Fruit fly (Drosophila melanogaster) whole organism, embryonic: ENCODE data around the gene CG13962.

Experiments
- Atf-2 ChIP-seq: fragments of 200-800 bp; sonication (Bioruptor generic); optimal IDR thresholded peaks from 2 replicates; lab custom pipeline; 2016; ENCODE audit warnings: missing biosample characterization, missing genetic modification characterization
- Awh ChIP-seq: fragments of 200-800 bp; sonication (Bioruptor generic); IDR thresholded peaks from 2 replicates; pipeline ENCODE4, ENCODE4 v1.3.6; 2022; ENCODE audit warnings: missing biosample characterization, missing genetic modification characterization
- Bdp1 ChIP-seq: fragments of 200-800 bp; sonication (Bioruptor generic); optimal IDR thresholded peaks from 3 replicates; lab custom pipeline; 2016; ENCODE audit warnings: missing biosample characterization, missing genetic modification characterization
- Bteb2 ChIP-seq: fragments of 200-800 bp; sonication (Bioruptor generic); optimal IDR thresholded peaks from 2 replicates; lab custom pipeline; 2016; ENCODE audit warnings: missing biosample characterization, missing genetic modification characterization
- CG10274 ChIP-seq: fragments of 200-800 bp; sonication (Bioruptor generic); optimal IDR thresholded peaks from 3 replicates; lab custom pipeline; 2017; ENCODE audit warnings: missing biosample characterization, mild to moderate bottlenecking, missing genetic modification characterization
- CG10654 ChIP-seq: fragments of 200-800 bp; sonication (Bioruptor generic); optimal IDR thresholded peaks from 2 replicates; lab custom pipeline; 2016; ENCODE audit warnings: missing biosample characterization, missing genetic modification characterization
- CG13123 ChIP-seq: fragments of 200-800 bp; sonication (Bioruptor generic); optimal IDR thresholded peaks from 2 replicates; lab custom pipeline; 2016; ENCODE audit warnings: missing biosample characterization, missing genetic modification characterization
- CG14014 ChIP-seq: fragments of 200-800 bp; sonication (Bioruptor generic); IDR thresholded peaks from 2 replicates; pipeline ENCODE4 v1.3.6; 2022; ENCODE audit warnings: missing biosample characterization, missing genetic modification characterization
- CG15269 ChIP-seq: fragments of 200-800 bp; sonication (Bioruptor generic); optimal IDR thresholded peaks from 2 replicates; lab custom pipeline; 2018; ENCODE audit warnings: missing biosample characterization, mild to moderate bottlenecking, missing genetic modification characterization, moderate library complexity
- CG17912 ChIP-seq: fragments of 200-800 bp; sonication (Bioruptor generic); optimal IDR thresholded peaks from 2 replicates; lab custom pipeline; 2018; ENCODE audit warnings: missing biosample characterization, mild to moderate bottlenecking, missing genetic modification characterization
- CG18599 ChIP-seq: fragments of 200-800 bp; sonication (Bioruptor generic); optimal IDR thresholded peaks from 3 replicates; lab custom pipeline; 2017; ENCODE audit warnings: missing biosample characterization, missing genetic modification characterization, mild to moderate bottlenecking, moderate library complexity, missing genetic modification reagents
- CG33213 ChIP-seq: fragments of 200-800 bp; sonication (Bioruptor generic); optimal IDR thresholded peaks from 3 replicates; lab custom pipeline; 2016; ENCODE audit warnings: missing biosample characterization, missing genetic modification characterization
- CG4328 ChIP-seq: fragments of 200-800 bp; sonication (Bioruptor generic); optimal IDR thresholded peaks from 3 replicates; lab custom pipeline; 2017; ENCODE audit warnings: missing biosample characterization, missing genetic modification reagents, missing genetic modification characterization
- CG4360 ChIP-seq: fragments of 200-800 bp; sonication (Bioruptor generic); IDR thresholded peaks from 2 replicates; pipeline ENCODE4 v1.3.6; 2022; ENCODE audit warnings: missing biosample characterization, missing genetic modification characterization
- CG9437 ChIP-seq: fragments of 200-800 bp; sonication (Bioruptor generic); optimal IDR thresholded peaks from 2 replicates; lab custom pipeline; 2018; ENCODE audit warnings: missing biosample characterization, mild to moderate bottlenecking, missing genetic modification characterization
- CG9609 ChIP-seq: fragments of 200-800 bp; sonication (Bioruptor generic); optimal IDR thresholded peaks from 3 replicates; lab custom pipeline; 2016; ENCODE audit warnings: missing biosample characterization, missing genetic modification characterization
- CG9876 ChIP-seq: fragments of 200-800 bp; sonication (Bioruptor generic); optimal IDR thresholded peaks from 2 replicates; lab custom pipeline; 2016; ENCODE audit warnings: missing biosample characterization, missing genetic modification characterization
- Fer1 ChIP-seq: fragments of 200-800 bp; sonication (Bioruptor generic); optimal IDR thresholded peaks from 2 replicates; lab custom pipeline; 2017; ENCODE audit warnings: missing biosample characterization, mild to moderate bottlenecking, missing genetic modification characterization
- Gug ChIP-seq: fragments of 200-800 bp; sonication (Bioruptor generic); IDR thresholded peaks from 4 replicates; pipeline ENCODE4 v1.3.6; 2022; ENCODE audit warnings: missing biosample characterization, missing genetic modification characterization
- Hr78 ChIP-seq, 2 experiments: fragments of 200-800 bp in 1 of 2; fragments of >200 bp in 1 of 2; sonication (Bioruptor generic) in 1 of 2; optimal IDR thresholded peaks; 2 replicates each; lab custom pipeline; 2017 to 2019; ENCODE audit warnings: missing biosample characterization in 2 of 2, missing genetic modification characterization in 2 of 2, mild to moderate bottlenecking in 1 of 2, moderate library complexity in 1 of 2
- Hsf ChIP-seq: fragments of 200-800 bp; sonication (Bioruptor generic); optimal IDR thresholded peaks from 3 replicates; lab custom pipeline; 2016; ENCODE audit warnings: missing biosample characterization, missing genetic modification characterization
- Jarid2 ChIP-seq: fragments of 200-800 bp; sonication (Bioruptor generic); optimal IDR thresholded peaks from 3 replicates; lab custom pipeline; 2017; ENCODE audit warnings: mild to moderate bottlenecking, missing biosample characterization, missing genetic modification reagents, missing genetic modification characterization
- MESR4 ChIP-seq: fragments of 200-800 bp; sonication (Bioruptor generic); optimal IDR thresholded peaks from 2 replicates; lab custom pipeline; 2018; ENCODE audit warnings: missing biosample characterization, mild to moderate bottlenecking, missing genetic modification characterization, moderate library complexity
- NfI ChIP-seq: fragments of 200-800 bp; sonication (Bioruptor generic); optimal IDR thresholded peaks from 3 replicates; lab custom pipeline; 2018; ENCODE audit warnings: missing biosample characterization, mild to moderate bottlenecking, missing genetic modification characterization, moderate library complexity
- Ravus ChIP-seq: fragments of 200-800 bp; sonication (Bioruptor generic); IDR thresholded peaks from 2 replicates; pipeline ENCODE4 v1.3.6; 2022; ENCODE audit warnings: missing biosample characterization, missing genetic modification characterization
- Stat92E ChIP-seq, 3 experiments: fragments of >200 bp in 2 of 3; fragments of 200-800 bp in 1 of 3; sonication (Bioruptor generic) in 1 of 3; optimal IDR thresholded peaks; 2 replicates each; lab custom pipeline; 2017 to 2019; ENCODE audit warnings: missing biosample characterization in 3 of 3, missing genetic modification characterization in 3 of 3, mild to moderate bottlenecking in 1 of 3, moderate library complexity in 1 of 3
- Vsx1 ChIP-seq: fragments of 200-800 bp; sonication (Bioruptor generic); optimal IDR thresholded peaks from 2 replicates; lab custom pipeline; 2017; ENCODE audit warnings: missing biosample characterization, mild to moderate bottlenecking, missing genetic modification characterization, missing genetic modification reagents
- Xbp1 ChIP-seq: fragments of 200-800 bp; sonication (Bioruptor generic); optimal IDR thresholded peaks from 3 replicates; lab custom pipeline; 2016; ENCODE audit warnings: missing biosample characterization, mild to moderate bottlenecking, missing genetic modification characterization
- chif ChIP-seq, 2 experiments: fragments of 200-800 bp; sonication (Bioruptor generic); optimal IDR thresholded peaks; 3 replicates each; lab custom pipeline; 2016; ENCODE audit warnings: missing biosample characterization in 2 of 2, missing genetic modification characterization in 2 of 2
- croc ChIP-seq: fragments of 200-800 bp; sonication (Bioruptor generic); conservative IDR thresholded peaks from 3 replicates; pipeline ENCODE4 v1.3.6; 2022; ENCODE audit warnings: missing biosample characterization, missing genetic modification characterization
- da ChIP-seq: fragments of 200-800 bp; sonication (Bioruptor generic); optimal IDR thresholded peaks from 2 replicates; lab custom pipeline; 2016; ENCODE audit warnings: missing biosample characterization, missing genetic modification characterization
- en ChIP-seq: fragments of 200-800 bp; sonication (Bioruptor generic); optimal IDR thresholded peaks from 2 replicates; lab custom pipeline; 2016; ENCODE audit warnings: missing biosample characterization, missing genetic modification characterization
- fru ChIP-seq: fragments of >200 bp; optimal IDR thresholded peaks from 2 replicates; lab custom pipeline; 2017
- fu2 ChIP-seq: fragments of 200-800 bp; sonication (Bioruptor generic); optimal IDR thresholded peaks from 2 replicates; lab custom pipeline; 2016; ENCODE audit warnings: missing biosample characterization, missing genetic modification characterization
- grau ChIP-seq: fragments of 200-800 bp; optimal IDR thresholded peaks from 3 replicates; lab custom pipeline; 2019; ENCODE audit warnings: missing biosample characterization, mild to moderate bottlenecking, missing genetic modification characterization, moderate library complexity
- gsb ChIP-seq: fragments of 200-800 bp; sonication (Bioruptor generic); IDR thresholded peaks from 2 replicates; pipeline ENCODE4 v1.3.6; 2022; ENCODE audit warnings: missing biosample characterization, missing genetic modification characterization
- hbn ChIP-seq: fragments of 200-800 bp; sonication (Bioruptor generic); IDR thresholded peaks from 2 replicates; pipeline ENCODE4 v1.3.6; 2022; ENCODE audit warnings: missing biosample characterization, missing genetic modification characterization; ENCODE audit not compliant: partially characterized antibody
- lmd ChIP-seq: fragments of 200-800 bp; sonication (Bioruptor generic); IDR thresholded peaks from 2 replicates; pipeline ENCODE4 v1.3.6; 2022; ENCODE audit warnings: missing biosample characterization, missing genetic modification characterization
- nmo ChIP-seq: fragments of 200-800 bp; sonication (Bioruptor generic); optimal IDR thresholded peaks from 2 replicates; lab custom pipeline; 2018; ENCODE audit warnings: missing biosample characterization, mild to moderate bottlenecking, missing genetic modification characterization, moderate library complexity
- sc ChIP-seq, 3 experiments: fragments of >200 bp in 2 of 3; fragments of 200-800 bp in 1 of 3; sonication (Bioruptor generic) in 1 of 3; optimal IDR thresholded peaks; 2 replicates in 2 of 3; 3 replicates in 1 of 3; lab custom pipeline; 2017; ENCODE audit warnings: mild to moderate bottlenecking in 1 of 3, missing biosample characterization in 1 of 3, missing genetic modification characterization in 1 of 3, missing genetic modification reagents in 1 of 3
- sens ChIP-seq: fragments of 200-800 bp; sonication (Bioruptor generic); peaks from one replicate; lab custom pipeline; 2016; ENCODE audit warnings: missing biosample characterization, missing genetic modification characterization
- slp2 ChIP-seq: fragments of 200-800 bp; sonication (Bioruptor generic); optimal IDR thresholded peaks from 2 replicates; lab custom pipeline; 2016; ENCODE audit warnings: missing biosample characterization, missing genetic modification characterization
- tio ChIP-seq: fragments of 200-800 bp; sonication (Bioruptor generic); optimal IDR thresholded peaks from 2 replicates; lab custom pipeline; 2017; ENCODE audit warnings: missing biosample characterization, missing genetic modification characterization, inconsistent platforms
- tll ChIP-seq, 2 experiments: fragments of 200-800 bp in 1 of 2; fragments of >200 bp in 1 of 2; sonication (Bioruptor generic) in 1 of 2; optimal IDR thresholded peaks; 2 replicates each; lab custom pipeline; 2017 to 2019; ENCODE audit warnings: missing biosample characterization in 2 of 2, missing genetic modification characterization in 2 of 2, mild to moderate bottlenecking in 1 of 2, moderate library complexity in 1 of 2
- unc-4 ChIP-seq: fragments of 200-800 bp; sonication (Bioruptor generic); IDR thresholded peaks from 2 replicates; pipeline ENCODE4 v1.3.6; 2022; ENCODE audit warnings: missing biosample characterization, missing genetic modification characterization; ENCODE audit not compliant: partially characterized antibody
- unpg ChIP-seq: fragments of 200-800 bp; sonication (Bioruptor generic); optimal IDR thresholded peaks from 3 replicates; lab custom pipeline; 2018; ENCODE audit warnings: missing biosample characterization, mild to moderate bottlenecking, missing genetic modification characterization, moderate library complexity
- wdn ChIP-seq: fragments of 200-800 bp; sonication (Bioruptor generic); IDR thresholded peaks from 2 replicates; pipeline ENCODE4 v1.3.6; 2022; ENCODE audit warnings: missing biosample characterization, missing genetic modification characterization
- wek ChIP-seq: fragments of 200-800 bp; sonication (Bioruptor generic); optimal IDR thresholded peaks from 3 replicates; lab custom pipeline; 2018; ENCODE audit warnings: missing biosample characterization, mild to moderate bottlenecking, missing genetic modification characterization, moderate library complexity
- yki ChIP-seq: fragments of >200 bp; optimal IDR thresholded peaks from 3 replicates; lab custom pipeline; 2018

The CG13962 gene

DNA sequence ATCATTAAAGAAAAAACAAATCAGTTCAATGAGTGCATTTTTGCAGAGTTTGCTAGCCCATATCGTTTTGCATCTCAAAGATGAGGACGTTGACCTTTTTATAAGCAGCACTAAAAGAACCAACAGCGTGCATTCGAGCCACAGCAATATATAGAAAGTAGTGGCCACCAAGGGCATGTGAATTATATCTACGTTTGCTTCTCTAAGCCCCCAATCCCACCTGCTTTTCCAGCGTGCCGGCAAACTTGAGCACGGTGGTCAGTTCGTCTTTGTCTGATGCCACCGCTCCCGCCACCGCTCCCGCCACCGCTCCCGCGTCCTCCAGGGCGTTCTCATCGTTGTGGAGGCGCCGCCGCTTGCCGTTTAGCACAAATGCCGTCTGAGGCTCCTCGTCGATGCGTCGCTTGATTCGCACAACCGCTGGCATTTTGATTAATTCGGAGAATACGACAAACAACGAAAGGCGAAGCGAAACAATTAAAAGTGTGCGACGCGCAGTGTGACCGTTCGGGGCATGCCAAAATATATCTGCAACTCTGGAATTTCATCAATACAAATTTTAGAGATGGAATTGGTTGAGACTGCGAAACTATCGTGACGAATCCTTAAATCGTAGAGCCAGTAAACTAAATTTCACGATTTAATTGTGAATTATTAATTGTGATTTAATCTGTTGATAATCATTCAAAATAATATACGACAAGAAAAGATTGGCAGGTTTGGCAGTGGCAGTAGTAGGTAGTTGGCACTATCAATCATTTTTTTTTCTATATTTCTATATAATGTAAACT, 18.8 kb downstream of the CG13962 start (continued):
- TF ChIP-seq CG9876 (GFP tag; lab: Kevin White, UChicago) (no peak), wek (GFP tag; lab: Kevin White, UChicago) (no peak), hbn (peak; percentile 59; the same call in 1 of the 2 replicates), yki (lab: Kevin White, UChicago) (no peak), grau (tag; lab: Kevin White, UChicago) (peak; percentile 45), Bteb2 (GFP tag; lab: Kevin White, UChicago) (peak; percentile 31), Awh (GFP tag; lab: Robert Waterston, UW) (no peak), nmo (peak; percentile 64), croc (GFP tag; lab: Robert Waterston, UW) (no peak), tio (GFP tag; lab: Kevin White, UChicago) (peak; percentile 7), CG15269 (tag; lab: Kevin White, UChicago) (no peak), lmd (peak; percentile 44; the same call in 1 of the 2 replicates), CG13123 (GFP tag; lab: Kevin White, UChicago) (no peak), fru (lab: Kevin White, UChicago) (no peak), gsb (GFP tag; lab: Robert Waterston, UW) (no peak), CG4360 (no peak), tll (GFP tag; optimal IDR thresholded peaks at IDR 0.05; lab: Kevin White, UChicago) (no peak), CG9609 (peak; percentile 37), Stat92E (GFP tag; optimal IDR thresholded peaks at IDR 0.05; lab: Kevin White, UChicago) (peak in 1 of 3 experiments; percentile 5), Hr78 (GFP tag; optimal IDR thresholded peaks at IDR 0.05; lab: Kevin White, UChicago) (no peak), MESR4 (GFP tag; lab: Kevin White, UChicago) (peak; percentile 95), Bdp1 (GFP tag; lab: Kevin White, UChicago) (peak; percentile 18), en (GFP tag; lab: Kevin White, UChicago) (no peak), CG17912 (GFP tag; lab: Kevin White, UChicago) (no peak), CG18599 (GFP tag; lab: Kevin White, UChicago) (no peak), wdn (GFP tag; lab: Robert Waterston, UW) (no peak), unc-4 (GFP tag; lab: Robert Waterston, UW) (peak; percentile 78), chif (GFP tag; optimal IDR thresholded peaks at IDR 0.05; lab: Kevin White, UChicago) (peak; percentile 10 to 67), slp2 (GFP tag; lab: Kevin White, UChicago) (no peak), Gug (GFP tag; lab: Robert Waterston, UW) (peak; percentile 49; the same call in 2 of the 4 replicates), Jarid2 (no peak), da (no peak), Hsf (GFP tag; lab: Kevin White, UChicago) (peak; percentile 62), sens (peak; percentile 87), Vsx1 (GFP tag; lab: Kevin White, UChicago) (no peak), fu2 (peak; percentile 47), Ravus (GFP tag; lab: Robert Waterston, UW) (no peak), Atf-2 (peak; percentile 10), sc (optimal IDR thresholded peaks at IDR 0.05; lab: Kevin White, UChicago) (no peak), sc (GFP tag; optimal IDR thresholded peaks at IDR 0.05; lab: Kevin White, UChicago) (no peak), Xbp1 (peak; percentile 68), CG4328 (GFP tag; lab: Kevin White, UChicago) (no peak), Fer1 (GFP tag; lab: Kevin White, UChicago) (no peak), CG9437 (GFP tag; lab: Kevin White, UChicago) (peak; percentile 40), CG10654 (GFP tag; lab: Kevin White, UChicago) (no peak), NfI (GFP tag; lab: Kevin White, UChicago) (peak; percentile 35), CG14014 (GFP tag; lab: Robert Waterston, UW) (no peak), CG33213 (GFP tag; lab: Kevin White, UChicago) (peak; percentile 74), CG10274 (GFP tag; lab: Kevin White, UChicago) (no peak), unpg (GFP tag; lab: Kevin White, UChicago) (no peak)
